Worm (Caenorhabditis elegans) whole organism, young adult: ENCODE results near the gene pqn-37.

ENCODE experiments used
- B0261.1 ChIP-seq: sonication (generic microtip); optimal IDR thresholded peaks from 2 replicates; lab custom pipeline; 2016; ENCODE audit warnings: mild to moderate bottlenecking, missing genetic modification characterization, moderate library complexity, missing compliant biosample characterization
- F10E7.11 ChIP-seq: sonication (generic microtip); optimal IDR thresholded peaks from 2 replicates; lab custom pipeline; 2017; ENCODE audit warnings: mild to moderate bottlenecking, missing genetic modification characterization, moderate library complexity, missing compliant biosample characterization
- F39B2.1 ChIP-seq: fragments of 200-800 bp; sonication (Bioruptor generic); IDR thresholded peaks from 2 replicates; pipeline ENCODE4 v1.3.6; 2022; ENCODE audit warnings: missing genetic modification reagents, missing genetic modification characterization, missing compliant biosample characterization
- F49E8.2 ChIP-seq: sonication (generic microtip); optimal IDR thresholded peaks from 3 replicates; lab custom pipeline; 2017; ENCODE audit warnings: missing genetic modification characterization, mild to moderate bottlenecking, missing compliant biosample characterization, antibody characterized with exemption, moderate library complexity; ENCODE audit not compliant: insufficient read depth
- T07F8.4 ChIP-seq: sonication (generic microtip); optimal IDR thresholded peaks from 2 replicates; lab custom pipeline; 2016; ENCODE audit warnings: mild to moderate bottlenecking, missing genetic modification characterization, moderate library complexity, missing compliant biosample characterization
- Y53G8AR.9 ChIP-seq: fragments of 200-800 bp; sonication (Bioruptor generic); conservative IDR thresholded peaks from 2 replicates; pipeline ENCODE4 v1.3.6; 2022; ENCODE audit warnings: missing genetic modification reagents, missing genetic modification characterization, missing compliant biosample characterization
- Y56A3A.18 ChIP-seq: fragments of 200-800 bp; sonication (Bioruptor generic); IDR thresholded peaks from 2 replicates; pipeline ENCODE4 v1.3.6; 2022; ENCODE audit warnings: missing genetic modification reagents, missing genetic modification characterization, missing compliant biosample characterization
- ZK185.1 ChIP-seq: sonication (generic microtip); optimal IDR thresholded peaks from 2 replicates; lab custom pipeline; 2016; ENCODE audit warnings: mild to moderate bottlenecking, missing genetic modification characterization, missing compliant biosample characterization; ENCODE audit not compliant: poor library complexity, severe bottlenecking
- attf-3 ChIP-seq: fragments of 200-800 bp; sonication (Bioruptor generic); conservative IDR thresholded peaks from 2 replicates; pipeline ENCODE4 v1.3.6; 2022; ENCODE audit warnings: missing genetic modification reagents, missing genetic modification characterization, missing compliant biosample characterization
- attf-5 ChIP-seq: fragments of 200-800 bp; sonication (Bioruptor generic); optimal IDR thresholded peaks from 2 replicates; lab custom pipeline; 2018; ENCODE audit warnings: mild to moderate bottlenecking, missing genetic modification characterization, missing compliant biosample characterization
- bed-1 ChIP-seq: fragments of 200-800 bp; sonication (Bioruptor generic); IDR thresholded peaks from 2 replicates; pipeline ENCODE4 v1.3.6; 2022; ENCODE audit warnings: missing genetic modification reagents, missing genetic modification characterization, missing compliant biosample characterization
- ceh-58 ChIP-seq: fragments of 200-800 bp; sonication (Bioruptor generic); IDR thresholded peaks from 2 replicates; pipeline ENCODE4 v1.3.6; 2022; ENCODE audit warnings: missing genetic modification characterization, missing compliant biosample characterization
- dox-1 ChIP-seq: fragments of 200-800 bp; sonication (Bioruptor generic); IDR thresholded peaks from 2 replicates; pipeline ENCODE4 v1.3.6; 2022; ENCODE audit warnings: missing genetic modification reagents, missing genetic modification characterization, missing compliant biosample characterization
- dpl-1 ChIP-seq: fragments of 150-350 bp; optimal IDR thresholded peaks from 2 replicates; lab custom pipeline; 2014; ENCODE audit warnings: missing biosample characterization, missing genetic modification reagents, missing genetic modification characterization
- efl-1 ChIP-seq: fragments of 150-350 bp; optimal IDR thresholded peaks from 2 replicates; lab custom pipeline; 2014; ENCODE audit warnings: missing biosample characterization, missing genetic modification reagents, missing genetic modification characterization
- egrh-3 ChIP-seq: fragments of 200-800 bp; sonication (Bioruptor generic); IDR thresholded peaks from 2 replicates; pipeline ENCODE4 v1.3.6; 2022; ENCODE audit warnings: missing genetic modification reagents, missing genetic modification characterization, missing compliant biosample characterization
- hmg-20 ChIP-seq: fragments of 200-800 bp; sonication (Bioruptor generic); IDR thresholded peaks from 2 replicates; pipeline ENCODE4 v1.3.6; 2022; ENCODE audit warnings: missing genetic modification reagents, missing genetic modification characterization, missing compliant biosample characterization
- let-526 ChIP-seq: fragments of 200-800 bp; sonication (Bioruptor generic); IDR thresholded peaks from 2 replicates; pipeline ENCODE4 v1.3.6; 2022; ENCODE audit warnings: missing genetic modification reagents, missing genetic modification characterization, missing compliant biosample characterization
- let-607 ChIP-seq, 2 experiments: fragments of 200-800 bp in 1 of 2; sonication (Bioruptor generic) in 1 of 2; sonication (generic microtip) in 1 of 2; optimal IDR thresholded peaks; 2 replicates each; lab custom pipeline; 2016 to 2018; ENCODE audit warnings: mild to moderate bottlenecking in 2 of 2, missing compliant biosample characterization in 2 of 2, missing genetic modification characterization in 2 of 2, moderate library complexity in 2 of 2, missing genotype in 1 of 2
- lin-40 ChIP-seq: sonication (generic microtip); optimal IDR thresholded peaks from 2 replicates; lab custom pipeline; 2016; ENCODE audit warnings: missing genetic modification characterization, mild to moderate bottlenecking, missing compliant biosample characterization, missing genotype, missing genetic modification reagents
- lsl-1 ChIP-seq: fragments of 200-800 bp; sonication (Bioruptor generic); optimal IDR thresholded peaks from 2 replicates; lab custom pipeline; 2018; ENCODE audit warnings: mild to moderate bottlenecking, missing genetic modification characterization, moderate library complexity, missing compliant biosample characterization
- madf-6 ChIP-seq: fragments of 200-800 bp; sonication (Bioruptor generic); IDR thresholded peaks from 2 replicates; pipeline ENCODE4 v1.3.6; 2022; ENCODE audit warnings: missing genetic modification reagents, missing genetic modification characterization, missing compliant biosample characterization
- madf-8 ChIP-seq: fragments of 200-800 bp; sonication (Bioruptor generic); conservative IDR thresholded peaks from 2 replicates; pipeline ENCODE4 v1.3.6; 2022; ENCODE audit warnings: missing genetic modification reagents, missing genetic modification characterization, missing compliant biosample characterization
- mxl-1 ChIP-seq: sonication (generic microtip); optimal IDR thresholded peaks from 2 replicates; lab custom pipeline; 2016; ENCODE audit warnings: missing genetic modification characterization, missing compliant biosample characterization
- nfyb-1 ChIP-seq: fragments of 200-800 bp; sonication (Bioruptor generic); IDR thresholded peaks from 2 replicates; pipeline ENCODE4 v1.3.6; 2022; ENCODE audit warnings: missing genetic modification reagents, missing genetic modification characterization, missing compliant biosample characterization
- nhr-27 ChIP-seq: fragments of 200-800 bp; sonication (Bioruptor generic); optimal IDR thresholded peaks from 2 replicates; lab custom pipeline; 2018; ENCODE audit warnings: mild to moderate bottlenecking, missing genetic modification characterization, moderate library complexity, missing compliant biosample characterization
- nhr-80 ChIP-seq: sonication (generic microtip); optimal IDR thresholded peaks from 2 replicates; lab custom pipeline; 2016; ENCODE audit warnings: missing genetic modification characterization, missing compliant biosample characterization
- rpc-1 ChIP-seq, 2 experiments: fragments of 150-350 bp in 1 of 2; sonication (generic microtip) in 1 of 2; optimal IDR thresholded peaks; 2 replicates each; lab custom pipeline; 2014 to 2018; ENCODE audit warnings: missing biosample characterization in 1 of 2, missing genetic modification characterization in 1 of 2, missing genetic modification reagents in 1 of 2, missing genotype in 1 of 2
- snpc-3.4 ChIP-seq: sonication (generic microtip); optimal IDR thresholded peaks from 2 replicates; lab custom pipeline; 2017; ENCODE audit warnings: missing genetic modification characterization, mild to moderate bottlenecking, missing compliant biosample characterization, antibody characterized with exemption, moderate library complexity, missing genotype, missing genetic modification reagents
- snpc-4 ChIP-seq, 5 experiments: fragments of 150-350 bp in 1 of 5; sonication (generic microtip) in 4 of 5; optimal IDR thresholded peaks; 2 replicates each; lab custom pipeline; 2014 to 2018; ENCODE audit warnings: missing genetic modification characterization in 5 of 5, missing biosample characterization in 3 of 5, antibody characterized with exemption in 2 of 5, mild to moderate bottlenecking in 2 of 5, missing compliant biosample characterization in 2 of 5, missing genotype in 2 of 5, moderate library complexity in 2 of 5, missing genetic modification reagents in 1 of 5
- tbp1 ChIP-seq: fragments of 200-800 bp; sonication (Bioruptor generic); optimal IDR thresholded peaks from 2 replicates; lab custom pipeline; 2018; ENCODE audit warnings: mild to moderate bottlenecking, missing genetic modification characterization, missing compliant biosample characterization
- ztf-18 ChIP-seq: sonication (generic microtip); optimal IDR thresholded peaks from 2 replicates; lab custom pipeline; 2016; ENCODE audit warnings: missing genotype, mild to moderate bottlenecking, missing genetic modification characterization, missing compliant biosample characterization
- ztf-26 ChIP-seq: sonication (generic microtip); optimal IDR thresholded peaks from 2 replicates; lab custom pipeline; 2017; ENCODE audit warnings: missing genetic modification characterization, missing compliant biosample characterization
- ztf-28 ChIP-seq: fragments of 200-800 bp; sonication (Bioruptor generic); IDR thresholded peaks from 2 replicates; pipeline ENCODE4 v1.3.6; 2022; ENCODE audit warnings: missing genetic modification reagents, missing genetic modification characterization, missing compliant biosample characterization

The pqn-37 gene

DNA sequence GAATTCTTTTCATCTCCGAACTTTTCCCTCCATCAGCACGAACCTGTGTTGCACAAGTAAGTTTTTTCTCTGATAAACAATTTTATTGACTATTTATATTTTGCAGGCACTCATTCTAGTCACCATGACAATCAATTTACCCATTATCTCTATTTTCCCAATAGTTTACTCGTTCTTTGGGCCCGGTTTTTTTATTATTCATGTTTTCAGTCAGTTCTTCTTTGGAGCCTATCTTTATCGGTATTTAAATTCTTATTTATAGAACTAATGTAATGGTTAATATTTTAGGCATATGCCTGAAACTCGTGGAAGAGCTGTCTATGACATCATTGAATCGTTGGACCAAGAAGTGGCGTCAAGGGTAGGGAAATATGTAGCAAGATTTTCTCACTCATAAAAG, 34.6 kb upstream of the pqn-37 start:
- TF ChIP-seq Y56A3A.18 (GFP tag; lab: Robert Waterston, UW): no peak
- TF ChIP-seq lsl-1 (GFP tag; lab: Kevin White, UChicago): no peak
- no peak for TF ChIP-seq let-607 (tag; optimal IDR thresholded peaks at IDR 0.05; lab: Kevin White, UChicago)
- TF ChIP-seq attf-3 (GFP tag; lab: Robert Waterston, UW): no peak
- no peak for TF ChIP-seq Y53G8AR.9 (GFP tag; lab: Robert Waterston, UW)
- no peak for TF ChIP-seq rpc-1 (optimal IDR thresholded peaks at IDR 0.05; lab: Kevin White, UChicago)
- no peak for TF ChIP-seq rpc-1 (tag; optimal IDR thresholded peaks at IDR 0.05; lab: Kevin White, UChicago)
- TF ChIP-seq lin-40 (tag; lab: Kevin White, UChicago): no peak
- TF ChIP-seq, all 124 proteins: peak for 0

DNA sequence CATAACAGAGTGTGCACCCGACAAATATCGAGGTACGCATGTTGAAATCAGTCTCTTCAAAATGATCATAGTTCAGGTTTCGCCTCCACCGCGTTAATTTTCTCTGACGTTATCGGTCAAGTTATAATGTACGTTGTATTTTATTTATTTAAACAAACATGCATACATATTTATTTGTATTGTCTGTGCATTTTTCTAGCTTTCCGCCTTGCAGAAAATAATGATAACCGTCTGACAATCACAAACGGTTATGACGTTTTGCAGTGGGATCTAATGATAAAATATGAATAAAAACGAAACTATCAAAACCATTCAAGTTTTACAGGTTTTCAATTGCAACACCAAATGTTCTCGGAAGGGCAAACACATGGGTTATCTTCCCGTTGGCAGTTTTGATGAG, 32.9 kb upstream of the pqn-37 start:
- TF ChIP-seq nhr-80 (tag; lab: Kevin White, UChicago) (peak; percentile 57), B0261.1 (tag; lab: Kevin White, UChicago) (no peak)

ce11 chrX:3282306-3282705, 32.0 kb upstream of the pqn-37 start, which contains the start of gene K09C4.5:
Gene K09C4.5, plus strand, starts transcription at chrX:3282631.
- TF ChIP-seq madf-8 (GFP tag; lab: Robert Waterston, UW) (no peak), attf-3 (GFP tag; lab: Robert Waterston, UW) (no peak), tbp1 (GFP tag; lab: Kevin White, UChicago) (no peak), snpc-3.4 (tag; lab: Kevin White, UChicago) (no peak), ZK185.1 (no peak), bed-1 (GFP tag; lab: Robert Waterston, UW) (no peak), dpl-1 (GFP tag; lab: Kevin White, UChicago) (no peak), F39B2.1 (no peak), T07F8.4 (tag; lab: Kevin White, UChicago) (no peak), ztf-26 (tag; lab: Kevin White, UChicago) (no peak), nhr-27 (tag; lab: Kevin White, UChicago) (no peak)

- TF ChIP-seq let-526 (GFP tag; lab: Robert Waterston, UW) (no peak), madf-6 (GFP tag; lab: Robert Waterston, UW) (no peak), attf-5 (GFP tag; lab: Kevin White, UChicago) (no peak), F49E8.2 (tag; lab: Kevin White, UChicago) (no peak), ztf-28 (GFP tag; lab: Robert Waterston, UW) (no peak), ceh-58 (GFP tag; lab: Robert Waterston, UW) (no peak), mxl-1 (no peak), F39B2.1 (no peak), efl-1 (no peak), ztf-18 (tag; lab: Kevin White, UChicago) (no peak), nfyb-1 (no peak), egrh-3 (GFP tag; lab: Robert Waterston, UW) (no peak), rpc-1 (optimal IDR thresholded peaks at IDR 0.05; lab: Kevin White, UChicago) (no peak), rpc-1 (tag; optimal IDR thresholded peaks at IDR 0.05; lab: Kevin White, UChicago) (no peak), Y56A3A.18 (GFP tag; lab: Robert Waterston, UW) (no peak), let-607 (tag; optimal IDR thresholded peaks at IDR 0.05; lab: Kevin White, UChicago) (no peak), hmg-20 (GFP tag; lab: Robert Waterston, UW) (no peak), snpc-4 (GFP tag; optimal IDR thresholded peaks at IDR 0.05; lab: Kevin White, UChicago) (no peak), snpc-4 (tag; optimal IDR thresholded peaks at IDR 0.05; lab: Kevin White, UChicago) (no peak), dox-1 (GFP tag; lab: Robert Waterston, UW) (no peak), F10E7.11 (no peak)
Observed at ce11 chrX:3280130-3280529, 29.8 kb upstream of the pqn-37 start, which contains the start of gene K09C4.10. Gene K09C4.10, minus strand, starts transcription at chrX:3280230.
